Worm (Caenorhabditis elegans) whole organism, late embryonic: ENCODE data around the gene srbc-59.

ENCODE experiments used
- T23F11.4 ChIP-seq: fragments of 200-800 bp; sonication (Bioruptor generic); optimal IDR thresholded peaks from 2 replicates; lab custom pipeline; 2018; ENCODE audit warnings: mild to moderate bottlenecking, missing genetic modification characterization, missing compliant biosample characterization
- elt-2 ChIP-seq: sonication (generic microtip); optimal IDR thresholded peaks from 2 replicates; lab custom pipeline; 2016; ENCODE audit warnings: missing genetic modification reagents, missing genetic modification characterization, missing compliant biosample characterization
- ets-4 ChIP-seq: sonication (generic microtip); optimal IDR thresholded peaks from 2 replicates; lab custom pipeline; 2016; ENCODE audit warnings: missing genetic modification characterization, missing compliant biosample characterization
- lim-6 ChIP-seq: sonication (generic microtip); optimal IDR thresholded peaks from 2 replicates; lab custom pipeline; 2016; ENCODE audit warnings: missing genetic modification characterization, missing compliant biosample characterization
- tbx-2 ChIP-seq: sonication (generic microtip); optimal IDR thresholded peaks from 2 replicates; lab custom pipeline; 2016; ENCODE audit warnings: missing genetic modification characterization, missing compliant biosample characterization

ce11 chrV:802726-803125 lies 24.3 kb downstream of the srbc-59 start:
- no peak for TF ChIP-seq tbx-2 (tag; lab: Kevin White, UChicago)
- no peak for TF ChIP-seq elt-2 (tag; lab: Kevin White, UChicago)
- no peak for TF ChIP-seq ets-4 (tag; lab: Kevin White, UChicago)
- no peak for TF ChIP-seq T23F11.4
- TF ChIP-seq lim-6: no peak
